Worm (Caenorhabditis elegans) whole organism, late embryonic: ENCODE results near the gene fshr-1.

Experiments
- ceh-18 ChIP-seq: sonication (generic microtip); optimal IDR thresholded peaks from 2 replicates; lab custom pipeline; 2016; ENCODE audit warnings: missing genetic modification characterization, missing compliant biosample characterization
- ceh-24 ChIP-seq: sonication (generic microtip); optimal IDR thresholded peaks from 2 replicates; lab custom pipeline; 2016; ENCODE audit warnings: mild to moderate bottlenecking, missing genetic modification characterization, missing compliant biosample characterization
- ceh-31 ChIP-seq: sonication (generic microtip); optimal IDR thresholded peaks from 2 replicates; lab custom pipeline; 2016; ENCODE audit warnings: missing genetic modification characterization, missing compliant biosample characterization
- ceh-9 ChIP-seq: sonication (generic microtip); optimal IDR thresholded peaks from 2 replicates; lab custom pipeline; 2016; ENCODE audit warnings: mild to moderate bottlenecking, missing genetic modification characterization, inconsistent platforms, missing compliant biosample characterization
- dmd-4 ChIP-seq: sonication (generic microtip); optimal IDR thresholded peaks from 2 replicates; lab custom pipeline; 2016; ENCODE audit warnings: borderline replicate concordance, missing genetic modification characterization, missing compliant biosample characterization
- ets-4 ChIP-seq: sonication (generic microtip); optimal IDR thresholded peaks from 2 replicates; lab custom pipeline; 2016; ENCODE audit warnings: missing genetic modification characterization, missing compliant biosample characterization
- nhr-11 ChIP-seq: fragments of 150-350 bp; optimal IDR thresholded peaks from 2 replicates; lab custom pipeline; 2014; ENCODE audit warnings: missing biosample characterization, missing genetic modification characterization
- unc-3 ChIP-seq, 2 experiments: fragments of 200-800 bp in 1 of 2; sonication (Bioruptor generic) in 1 of 2; sonication (generic microtip) in 1 of 2; conservative IDR thresholded peaks in 1 of 2; optimal IDR thresholded peaks in 1 of 2; 2 replicates each; pipeline versions ENCODE4 v1.3.6 to Lab custom; 2016 to 2022; ENCODE audit warnings: missing compliant biosample characterization in 2 of 2, missing genetic modification characterization in 2 of 2, missing genetic modification reagents in 1 of 2

- TF ChIP-seq ceh-9 (tag; lab: Kevin White, UChicago) (no peak), ceh-18 (tag; lab: Kevin White, UChicago) (no peak), nhr-11 (tag; lab: Kevin White, UChicago) (no peak), unc-3 (GFP tag; conservative IDR thresholded peaks at IDR 0.05; lab: Robert Waterston, UW) (no peak), unc-3 (tag; optimal IDR thresholded peaks at IDR 0.05; lab: Kevin White, UChicago) (no peak), ceh-24 (tag; lab: Kevin White, UChicago) (no peak), ceh-31 (tag; lab: Kevin White, UChicago) (no peak), dmd-4 (tag; lab: Kevin White, UChicago) (no peak), ets-4 (no peak)
Observed at ce11 chrV:9943039-9943438, 53.4 kb downstream of the fshr-1 start, which contains the start of gene fipr-12.
